Worm (Caenorhabditis elegans) whole organism, L4 larva: ENCODE measurements around the gene Y73F4A.2.

Source experiments
- F10B5.3 ChIP-seq: sonication (generic microtip); optimal IDR thresholded peaks from 2 replicates; lab custom pipeline; 2016; ENCODE audit warnings: mild to moderate bottlenecking, missing genetic modification characterization, missing compliant biosample characterization
- F37D6.2 ChIP-seq: sonication (generic microtip); optimal IDR thresholded peaks from 2 replicates; lab custom pipeline; 2016; ENCODE audit warnings: mild to moderate bottlenecking, missing genetic modification characterization, missing compliant biosample characterization
- Y5F2A.4 ChIP-seq: fragments of 200-800 bp; sonication (Bioruptor generic); optimal IDR thresholded peaks from 2 replicates; lab custom pipeline; 2018; ENCODE audit warnings: mild to moderate bottlenecking, missing genetic modification characterization, missing compliant biosample characterization
- aha-1 ChIP-seq: fragments of 150-350 bp; peaks from one replicate; lab custom pipeline; 2014; ENCODE audit warnings: missing biosample characterization, missing genetic modification characterization
- ceh-20 ChIP-seq: fragments of 200-800 bp; sonication (Bioruptor generic); IDR thresholded peaks from 2 replicates; pipeline ENCODE4 v1.3.6; 2022; ENCODE audit warnings: missing genetic modification reagents, missing genetic modification characterization, missing compliant biosample characterization
- ceh-32 ChIP-seq: sonication (generic microtip); optimal IDR thresholded peaks from 2 replicates; lab custom pipeline; 2016; ENCODE audit warnings: mild to moderate bottlenecking, missing genetic modification characterization, missing compliant biosample characterization; ENCODE audit not compliant: poor library complexity
- ceh-62 ChIP-seq: sonication (generic microtip); optimal IDR thresholded peaks from 2 replicates; lab custom pipeline; 2017; ENCODE audit warnings: missing biosample characterization, missing genetic modification characterization
- ceh-82 ChIP-seq: sonication (generic microtip); optimal IDR thresholded peaks from 2 replicates; lab custom pipeline; 2017; ENCODE audit warnings: missing biosample characterization, missing genetic modification characterization
- ces-1 ChIP-seq: fragments of 150-350 bp; sonication (generic microtip); optimal IDR thresholded peaks from 4 replicates; lab custom pipeline; 2014; ENCODE audit warnings: missing biosample characterization, missing genetic modification reagents, missing genetic modification characterization
- ctbp-1 ChIP-seq: fragments of 200-800 bp; sonication (Bioruptor generic); IDR thresholded peaks from 2 replicates; pipeline ENCODE4 v1.3.6; 2022; ENCODE audit warnings: missing genetic modification reagents, missing genetic modification characterization, missing compliant biosample characterization
- daf-12 ChIP-seq: fragments of 150-350 bp; optimal IDR thresholded peaks from 2 replicates; lab custom pipeline; 2014; ENCODE audit warnings: missing biosample characterization, missing genetic modification reagents, missing genetic modification characterization
- daf-16 ChIP-seq, 3 experiments: sonication (generic microtip); optimal IDR thresholded peaks; 2 replicates each; lab custom pipeline; 2016 to 2017; ENCODE audit warnings: missing genetic modification characterization in 3 of 3, missing genetic modification reagents in 3 of 3, mild to moderate bottlenecking in 2 of 3, missing compliant biosample characterization in 2 of 3, missing biosample characterization in 1 of 3, moderate library complexity in 1 of 3
- dmd-8 ChIP-seq: fragments of 200-800 bp; sonication (Bioruptor generic); IDR thresholded peaks from 2 replicates; pipeline ENCODE4 v1.3.6; 2022; ENCODE audit warnings: missing genetic modification characterization, missing compliant biosample characterization
- dve-1 ChIP-seq: sonication (generic microtip); optimal IDR thresholded peaks from 2 replicates; lab custom pipeline; 2017; ENCODE audit warnings: antibody characterized with exemption, mild to moderate bottlenecking, missing genetic modification characterization, missing compliant biosample characterization; ENCODE audit not compliant: insufficient read depth
- egl-43 ChIP-seq: fragments of 200-800 bp; sonication (Bioruptor generic); IDR thresholded peaks from 2 replicates; pipeline ENCODE4 v1.3.6; 2022; ENCODE audit warnings: missing genetic modification reagents, missing genetic modification characterization, missing compliant biosample characterization
- fkh-10 ChIP-seq: fragments of 150-350 bp; optimal IDR thresholded peaks from 2 replicates; lab custom pipeline; 2014; ENCODE audit warnings: missing biosample characterization, missing genetic modification reagents, missing genetic modification characterization
- hlh-11 ChIP-seq: fragments of 200-800 bp; sonication (Bioruptor generic); optimal IDR thresholded peaks from 2 replicates; lab custom pipeline; 2018; ENCODE audit warnings: mild to moderate bottlenecking, missing genetic modification characterization, missing compliant biosample characterization
- hlh-30 ChIP-seq: sonication (generic microtip); optimal IDR thresholded peaks from 2 replicates; lab custom pipeline; 2017; ENCODE audit warnings: antibody characterized with exemption, mild to moderate bottlenecking, missing genetic modification characterization, missing compliant biosample characterization; ENCODE audit not compliant: insufficient read depth
- lin-13 ChIP-seq: fragments of 150-350 bp; optimal IDR thresholded peaks from 2 replicates; lab custom pipeline; 2014; ENCODE audit warnings: missing biosample characterization, missing genetic modification reagents, missing genetic modification characterization
- lin-39 ChIP-seq: fragments of 150-350 bp; optimal IDR thresholded peaks from 2 replicates; lab custom pipeline; 2014; ENCODE audit warnings: missing biosample characterization, missing genetic modification reagents, missing genetic modification characterization
- madf-9 ChIP-seq: fragments of 200-800 bp; sonication (Bioruptor generic); conservative IDR thresholded peaks from 2 replicates; pipeline ENCODE4 v1.3.6; 2022; ENCODE audit warnings: missing genetic modification reagents, missing genetic modification characterization, missing compliant biosample characterization
- mep-1 ChIP-seq: fragments of 150-350 bp; sonication (generic microtip); optimal IDR thresholded peaks from 3 replicates; lab custom pipeline; 2014; ENCODE audit warnings: missing biosample characterization, missing genetic modification characterization
- mes-2 ChIP-seq: sonication (generic microtip); optimal IDR thresholded peaks from 2 replicates; lab custom pipeline; 2016; ENCODE audit warnings: missing genotype, mild to moderate bottlenecking, missing genetic modification characterization, missing compliant biosample characterization; ENCODE audit not compliant: poor library complexity, severe bottlenecking
- nhr-102 ChIP-seq: sonication (generic microtip); optimal IDR thresholded peaks from 2 replicates; lab custom pipeline; 2016; ENCODE audit warnings: mild to moderate bottlenecking, missing genetic modification characterization, moderate library complexity, missing compliant biosample characterization
- nhr-237 ChIP-seq: sonication (generic microtip); optimal IDR thresholded peaks from 2 replicates; lab custom pipeline; 2017; ENCODE audit warnings: missing biosample characterization, missing genetic modification characterization
- nhr-25 ChIP-seq: sonication (generic microtip); optimal IDR thresholded peaks from 2 replicates; lab custom pipeline; 2017; ENCODE audit warnings: missing genetic modification characterization, mild to moderate bottlenecking, missing compliant biosample characterization, antibody characterized with exemption, moderate library complexity, borderline replicate concordance; ENCODE audit not compliant: insufficient read depth
- nhr-76 ChIP-seq: fragments of 150-350 bp; optimal IDR thresholded peaks from 2 replicates; lab custom pipeline; 2014; ENCODE audit warnings: missing biosample characterization, missing genetic modification characterization
- saeg-2 ChIP-seq: fragments of 200-800 bp; sonication (Bioruptor generic); IDR thresholded peaks from 2 replicates; pipeline ENCODE4 v1.3.6; 2022; ENCODE audit warnings: missing genetic modification reagents, missing genetic modification characterization, missing compliant biosample characterization
- set-16 ChIP-seq: fragments of 200-800 bp; sonication (Bioruptor generic); IDR thresholded peaks from 2 replicates; pipeline ENCODE4 v1.3.6; 2022; ENCODE audit warnings: missing genetic modification reagents, missing genetic modification characterization, missing compliant biosample characterization
- snpc-1.2 ChIP-seq: fragments of 200-800 bp; sonication (Bioruptor generic); IDR thresholded peaks from 2 replicates; pipeline ENCODE4 v1.3.6; 2022; ENCODE audit warnings: missing genetic modification reagents, missing genetic modification characterization, missing compliant biosample characterization
- unc-39 ChIP-seq: sonication (generic microtip); optimal IDR thresholded peaks from 2 replicates; lab custom pipeline; 2017; ENCODE audit warnings: missing biosample characterization, missing genetic modification characterization
- unc-62 ChIP-seq, 3 experiments: fragments of 150-350 bp in 1 of 3; sonication (generic microtip); optimal IDR thresholded peaks in 2 of 3; peaks in 1 of 3; 1 replicate in 1 of 3; 2 replicates in 2 of 3; lab custom pipeline; 2014 to 2017; ENCODE audit warnings: missing biosample characterization in 3 of 3, missing genetic modification characterization in 3 of 3, missing genetic modification reagents in 3 of 3, missing genotype in 1 of 3
- zip-11 ChIP-seq: fragments of 200-800 bp; sonication (Bioruptor generic); IDR thresholded peaks from 2 replicates; pipeline ENCODE4 v1.3.6; 2022; ENCODE audit warnings: missing genetic modification characterization, missing compliant biosample characterization
- zip-2 ChIP-seq: fragments of 150-350 bp; optimal IDR thresholded peaks from 2 replicates; lab custom pipeline; 2014; ENCODE audit warnings: missing biosample characterization, missing genetic modification characterization
- ztf-7 ChIP-seq: fragments of 150-350 bp; optimal IDR thresholded peaks from 2 replicates; lab custom pipeline; 2014; ENCODE audit warnings: missing biosample characterization, missing genetic modification characterization

Y73F4A.2 gene

ce11 chrIV:9090538-9091195, 47.5 kb upstream of the Y73F4A.2 start:
- TF ChIP-seq daf-12 (tag; lab: Kevin White, UChicago) (no peak), zip-2 (tag; lab: Kevin White, UChicago) (no peak), nhr-102 (tag; lab: Kevin White, UChicago) (no peak), F10B5.3 (no peak), unc-62 (GFP tag; optimal IDR thresholded peaks at IDR 0.05 in 1 of 2; lab: Kevin White, UChicago) (peak in 1 of 2 experiments; percentile 32), unc-62 (tag; optimal IDR thresholded peaks at IDR 0.05; lab: Kevin White, UChicago) (no peak), saeg-2 (GFP tag; lab: Robert Waterston, UW) (no peak), hlh-30 (tag; lab: Kevin White, UChicago) (peak; percentile 60)
- TF ChIP-seq, all 104 proteins: peak for 2

DNA sequence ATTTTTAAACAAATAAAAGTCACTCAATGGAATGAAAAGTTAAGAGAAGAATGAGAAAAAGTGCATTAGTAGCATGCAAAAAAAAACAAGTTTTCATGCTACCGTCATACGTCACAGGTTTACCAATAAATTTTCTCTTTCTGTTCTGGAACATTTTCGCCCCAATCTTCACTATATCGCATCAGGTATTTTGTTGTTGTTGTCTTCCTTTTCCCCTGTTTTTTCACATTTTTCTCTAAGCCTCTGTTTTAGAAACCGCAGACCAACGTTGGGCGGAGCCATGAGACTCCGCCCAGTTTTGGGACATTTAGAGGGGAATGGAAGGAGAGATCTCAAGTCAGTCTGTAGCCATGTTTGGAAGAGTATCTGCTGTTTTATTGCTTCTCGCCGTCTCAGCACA, 45.1 kb upstream of the Y73F4A.2 start, which contains the start of gene msa-1:
Gene msa-1 (plus strand): TSS at position 301 of the 400 bp plus-strand sequence.
- TF ChIP-seq ztf-7, result no peak
- TF ChIP-seq set-16, result no peak
- no peak for TF ChIP-seq dmd-8 (GFP tag; lab: Robert Waterston, UW)
- TF ChIP-seq ctbp-1, result no peak
- TF ChIP-seq fkh-10 (GFP tag; lab: Kevin White, UChicago), result no peak
- TF ChIP-seq lin-13, result no peak
- no peak for TF ChIP-seq F37D6.2
- TF ChIP-seq, all 104 proteins: peak for 0

DNA sequence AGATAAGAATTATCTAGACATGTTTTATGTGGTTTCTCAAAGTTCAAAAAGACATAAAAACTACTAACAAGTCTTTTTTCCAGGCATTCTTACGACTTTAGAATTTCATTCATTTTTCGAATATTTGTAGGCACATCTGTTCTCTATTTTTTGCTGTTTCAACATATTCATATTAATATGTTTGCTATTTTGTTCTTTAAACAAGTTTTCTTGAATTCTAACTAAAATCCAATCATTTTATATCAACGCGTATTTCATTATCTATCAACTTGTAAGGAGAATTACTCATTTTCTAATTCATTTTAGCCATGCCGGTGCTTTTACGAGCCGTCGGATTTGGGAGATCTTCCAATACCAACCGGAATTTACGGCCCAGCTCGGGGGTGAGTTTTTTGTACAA, 38.9 kb upstream of the Y73F4A.2 start, which contains the start of gene twk-8:
Gene twk-8 (plus strand): TSS at position 301 of the 400 bp plus-strand sequence.
- TF ChIP-seq ceh-82 (no peak), nhr-25 (tag; lab: Kevin White, UChicago) (no peak), dve-1 (tag; lab: Kevin White, UChicago) (no peak), mes-2 (tag; lab: Kevin White, UChicago) (no peak), nhr-76 (tag; lab: Kevin White, UChicago) (no peak), madf-9 (GFP tag; lab: Robert Waterston, UW) (no peak), egl-43 (GFP tag; lab: Robert Waterston, UW) (no peak), ces-1 (GFP tag; lab: Kevin White, UChicago) (no peak), ceh-20 (no peak), ctbp-1 (no peak), ceh-62 (tag; lab: Kevin White, UChicago) (no peak), lin-39 (tag; lab: Kevin White, UChicago) (no peak), ceh-32 (no peak), mep-1 (no peak), Y5F2A.4 (GFP tag; lab: Kevin White, UChicago) (no peak), unc-39 (tag; lab: Kevin White, UChicago) (no peak), unc-62 (GFP tag; optimal IDR thresholded peaks at IDR 0.05 in 1 of 2; lab: Kevin White, UChicago) (no peak), unc-62 (tag; optimal IDR thresholded peaks at IDR 0.05; lab: Kevin White, UChicago) (no peak), zip-11 (GFP tag; lab: Robert Waterston, UW) (no peak)

ce11 chrIV:9080201-9080600, 37.1 kb upstream of the Y73F4A.2 start:
- peak in 1 of 2 experiments; percentile 88 for TF ChIP-seq unc-62 (GFP tag; optimal IDR thresholded peaks at IDR 0.05 in 1 of 2; lab: Kevin White, UChicago)
- TF ChIP-seq unc-62 (tag; optimal IDR thresholded peaks at IDR 0.05; lab: Kevin White, UChicago), result no peak
- no peak for TF ChIP-seq Y5F2A.4 (GFP tag; lab: Kevin White, UChicago)
- peak in 1 of 2 experiments; percentile 82 for TF ChIP-seq daf-16 (GFP tag; optimal IDR thresholded peaks at IDR 0.05; lab: Kevin White, UChicago)
- no peak for TF ChIP-seq daf-16 (tag; optimal IDR thresholded peaks at IDR 0.05; lab: Kevin White, UChicago)
- TF ChIP-seq nhr-25 (tag; lab: Kevin White, UChicago), result no peak
- TF ChIP-seq hlh-11 (tag; lab: Kevin White, UChicago), result peak; percentile 33
- no peak for TF ChIP-seq snpc-1.2
- TF ChIP-seq aha-1, result peak; percentile 21
- TF ChIP-seq nhr-237 (tag; lab: Kevin White, UChicago), result no peak
